Fruit fly (Drosophila melanogaster): ENCODE results near the gene CG6184.

CG6184 gene

dm6 chr3R:19623606-19624005 is 34.1 kb downstream of the CG6184 start (continued):
- TF ChIP-seq Mad (GFP tag; optimal IDR thresholded peaks at IDR 0.05) (peak; percentile 3), ro (GFP tag; IDR thresholded peaks at IDR 0.05) (0 out of 2 replicates have a peak, but pooled peaks have one; percentile 17), yki (optimal IDR thresholded peaks at IDR 0.05) (no peak), lbe (GFP tag; optimal IDR thresholded peaks at IDR 0.05) (no peak), CG15269 (tag; optimal IDR thresholded peaks at IDR 0.05) (peak; percentile 55), zen (tag; optimal IDR thresholded peaks at IDR 0.05) (no peak), B-H2 (GFP tag; optimal IDR thresholded peaks at IDR 0.05) (no peak), nom (GFP tag; optimal IDR thresholded peaks at IDR 0.05) (no peak), PHDP (tag; optimal IDR thresholded peaks at IDR 0.05) (peak; percentile 36), kah (GFP tag; optimal IDR thresholded peaks at IDR 0.05) (no peak), MBD-R2 (GFP tag; IDR thresholded peaks at IDR 0.05) (no peak; the same call in 1 of the 2 replicates), CG10274 (GFP tag; optimal IDR thresholded peaks at IDR 0.05) (no peak), CG30020 (tag; optimal IDR thresholded peaks at IDR 0.05) (no peak), CG12659 (GFP tag; optimal IDR thresholded peaks at IDR 0.05) (peak; percentile 33), dmrt11E (tag; optimal IDR thresholded peaks at IDR 0.05) (no peak), row (GFP tag; IDR thresholded peaks at IDR 0.05) (peak; percentile 68), exex (tag; optimal IDR thresholded peaks at IDR 0.05) (no peak), Hsf (GFP tag; optimal IDR thresholded peaks at IDR 0.05) (peak; percentile 65), vvl (GFP tag; IDR thresholded peaks at IDR 0.05) (peak; percentile 73; the same call in 1 of the 2 replicates), Bdp1 (GFP tag; optimal IDR thresholded peaks at IDR 0.05) (no peak), BEAF-32 (GFP tag; optimal IDR thresholded peaks at IDR 0.05) (no peak), lov (optimal IDR thresholded peaks at IDR 0.05) (no peak), lov (GFP tag; IDR thresholded peaks at IDR 0.05) (0 out of 3 replicates have a peak, but pooled peaks have one; percentile 33), CG9817 (tag; optimal IDR thresholded peaks at IDR 0.05) (peak; percentile 28), CG2875 (GFP tag; optimal IDR thresholded peaks at IDR 0.05) (peak; percentile 48), CG4854 (GFP tag; optimal IDR thresholded peaks at IDR 0.05) (peak; percentile 24), dimm (GFP tag; IDR thresholded peaks at IDR 0.05) (0 out of 2 replicates have a peak, but pooled peaks have one; percentile 33), CG32767 (GFP tag; IDR thresholded peaks at IDR 0.05) (no peak), Stat92E (GFP tag; optimal IDR thresholded peaks at IDR 0.05) (no peak), ind (GFP tag; optimal IDR thresholded peaks at IDR 0.05) (peak; percentile 69), CG17802 (tag; optimal IDR thresholded peaks at IDR 0.05) (no peak), sens (GFP tag) (peak; percentile 91), oc (tag; optimal IDR thresholded peaks at IDR 0.05) (peak; percentile 48), Dad (GFP tag; optimal IDR thresholded peaks at IDR 0.05) (peak; percentile 17), HmgZ (tag; optimal IDR thresholded peaks at IDR 0.05) (no peak), CG11696 (GFP tag; IDR thresholded peaks at IDR 0.05) (0 out of 2 replicates have a peak, but pooled peaks have one; percentile 49), tup (GFP tag; optimal IDR thresholded peaks at IDR 0.05) (no peak), chif (GFP tag; optimal IDR thresholded peaks at IDR 0.05) (peak; percentile 21 to 48), CG17612 (GFP tag; IDR thresholded peaks at IDR 0.05) (0 out of 2 replicates have a peak, but pooled peaks have one; percentile 37), pita (GFP tag; optimal IDR thresholded peaks at IDR 0.05) (no peak), CG10565 (GFP tag; optimal IDR thresholded peaks at IDR 0.05) (no peak), trh (GFP tag; optimal IDR thresholded peaks at IDR 0.05) (peak; percentile 19), Doc2 (GFP tag; IDR thresholded peaks at IDR 0.05) (no peak), inv (GFP tag; IDR thresholded peaks at IDR 0.05; ENCODE audit: partially characterized antibody) (no peak), sima (GFP tag; optimal IDR thresholded peaks at IDR 0.05) (no peak), CG9876 (GFP tag; optimal IDR thresholded peaks at IDR 0.05) (peak; percentile 15), odd (GFP tag; optimal IDR thresholded peaks at IDR 0.05) (no peak), fd64A (GFP tag; optimal IDR thresholded peaks at IDR 0.05) (no peak), CG10366 (GFP tag; IDR thresholded peaks at IDR 0.05) (peak; percentile 65), CG15514 (GFP tag; optimal IDR thresholded peaks at IDR 0.05) (peak; percentile 39), wdn (GFP tag; IDR thresholded peaks at IDR 0.05) (peak; percentile 65; the same call in 1 of the 2 replicates)
